Fruit fly (Drosophila melanogaster) whole organism, pupa: ENCODE measurements around the gene CG13375.

ENCODE experiments used
- CG12605 ChIP-seq: fragments of 200-800 bp; sonication (Bioruptor generic); IDR thresholded peaks from 2 replicates; pipeline ENCODE4 v1.3.6; 2022; ENCODE audit warnings: missing biosample characterization, missing genetic modification characterization
- CG13204 ChIP-seq: fragments of 200-800 bp; sonication (Bioruptor generic); optimal IDR thresholded peaks from 2 replicates; lab custom pipeline; 2018; ENCODE audit warnings: missing biosample characterization, mild to moderate bottlenecking, missing genetic modification characterization, moderate library complexity
- CG34367 ChIP-seq: fragments of 200-800 bp; sonication (Bioruptor generic); optimal IDR thresholded peaks from 2 replicates; lab custom pipeline; 2018; ENCODE audit warnings: missing biosample characterization, mild to moderate bottlenecking, missing genetic modification characterization
- EcR ChIP-seq: fragments of 200-800 bp; sonication (Bioruptor generic); optimal IDR thresholded peaks from 3 replicates; lab custom pipeline; 2019; ENCODE audit warnings: missing biosample characterization, missing genetic modification characterization, mild to moderate bottlenecking, moderate library complexity, missing genetic modification reagents
- fd96Ca ChIP-seq: fragments of 200-800 bp; sonication (Bioruptor generic); IDR thresholded peaks from 3 replicates; pipeline ENCODE4 v1.3.6; 2022; ENCODE audit warnings: missing biosample characterization, missing genetic modification characterization
- rn ChIP-seq: fragments of 200-800 bp; sonication (Bioruptor generic); IDR thresholded peaks from 2 replicates; pipeline ENCODE4 v1.3.6; 2022; ENCODE audit warnings: missing biosample characterization, missing genetic modification characterization

DNA sequence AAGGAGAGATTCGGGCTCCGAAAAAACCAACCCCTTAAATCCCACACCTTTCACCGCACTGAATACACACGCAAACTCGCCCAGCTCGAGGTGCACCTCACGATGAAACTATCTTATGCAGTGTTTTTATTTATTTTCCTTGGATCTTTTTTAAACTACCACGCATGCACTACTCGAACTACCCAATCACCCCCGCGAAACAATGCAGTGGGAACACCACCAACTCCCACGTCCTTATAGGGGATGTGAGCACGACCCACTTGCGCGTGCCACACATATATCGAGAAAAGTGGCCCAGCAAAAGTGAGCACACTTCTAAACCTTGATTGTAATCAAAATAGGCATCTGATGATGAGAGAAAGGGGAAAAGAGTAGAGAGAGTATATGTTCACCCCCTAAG is 18.2 kb downstream of the CG13375 start:
- TF ChIP-seq EcR (GFP tag; lab: Kevin White, UChicago) (no peak), rn (no peak), fd96Ca (GFP tag; lab: Robert Waterston, UW) (no peak), CG12605 (GFP tag; lab: Robert Waterston, UW) (no peak), CG34367 (tag; lab: Kevin White, UChicago) (no peak), CG13204 (GFP tag; lab: Kevin White, UChicago) (no peak)
